Fruit fly (Drosophila melanogaster): Measurements from ENCODE around the gene Ugt304A1.

Ugt304A1 gene

DNA sequence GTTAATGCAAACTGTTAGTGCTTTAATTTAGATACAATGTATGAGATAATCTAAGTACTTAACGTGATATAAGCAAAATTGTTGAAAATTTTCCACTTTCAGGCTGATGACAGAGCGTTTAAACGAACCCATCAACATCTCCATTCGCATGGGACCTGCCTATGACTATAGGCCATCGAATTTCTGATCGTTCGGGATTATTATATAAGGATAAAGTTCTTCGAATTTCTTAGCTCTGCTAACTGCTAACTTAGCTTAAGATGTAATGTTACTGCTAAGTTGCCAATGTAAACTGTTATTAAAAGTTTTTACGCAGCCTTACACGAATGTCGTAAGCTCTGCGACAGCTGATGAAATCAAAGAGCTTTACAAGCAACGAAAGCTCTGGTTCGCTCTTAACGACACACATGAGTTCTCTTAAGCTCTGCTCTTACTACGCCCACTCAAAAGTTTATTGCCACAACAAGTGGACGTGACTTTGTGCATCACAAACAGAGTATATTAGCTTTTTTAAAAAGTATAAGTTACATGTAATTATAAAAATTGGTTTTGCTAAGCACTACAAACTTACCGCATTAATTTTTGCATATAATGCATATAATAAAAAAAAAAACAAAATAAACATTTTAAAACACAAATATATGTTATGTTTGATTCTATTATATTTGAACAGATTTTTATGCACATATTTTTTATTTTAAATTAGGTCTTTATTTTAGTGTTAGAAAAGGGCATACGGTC, 21.6 kb upstream of the Ugt304A1 start (continued):
- TF ChIP-seq nerfin-1 (tag; optimal IDR thresholded peaks at IDR 0.05) = peak; percentile 99
- peak; percentile 92 for TF ChIP-seq CG3065 (GFP tag; optimal IDR thresholded peaks at IDR 0.05)
- peak; percentile 99 for TF ChIP-seq CG12659 (GFP tag; optimal IDR thresholded peaks at IDR 0.05)
- TF ChIP-seq CG14965 (GFP tag; optimal IDR thresholded peaks at IDR 0.05; ENCODE audit: borderline replicate concordance) = no peak
- peak; percentile 72 for TF ChIP-seq Hey (tag; optimal IDR thresholded peaks at IDR 0.05)
- TF ChIP-seq CG10274 (GFP tag; optimal IDR thresholded peaks at IDR 0.05) = peak; percentile 93
- peak; percentile 98 for TF ChIP-seq Xrp1 (GFP tag; IDR thresholded peaks at IDR 0.05)
- no peak for TF ChIP-seq Opbp (GFP tag; IDR thresholded peaks at IDR 0.05; ENCODE audit: partially characterized antibody)
- peak; percentile 88 for TF ChIP-seq CG17802 (tag; optimal IDR thresholded peaks at IDR 0.05)
- TF ChIP-seq wdn (GFP tag; IDR thresholded peaks at IDR 0.05) = peak; percentile 97
- peak; percentile 82 for TF ChIP-seq Hmx (GFP tag; optimal IDR thresholded peaks at IDR 0.05)
- TF ChIP-seq chinmo (GFP tag; IDR thresholded peaks at IDR 0.05; ENCODE audit: partially characterized antibody) = peak; percentile 78; the same call in 2 of the 4 replicates
- peak; percentile 98 for TF ChIP-seq CG14710 (tag; optimal IDR thresholded peaks at IDR 0.05)
- TF ChIP-seq repo (GFP tag; optimal IDR thresholded peaks at IDR 0.05) = peak; percentile 65
- TF ChIP-seq btn (GFP tag; optimal IDR thresholded peaks at IDR 0.05) = peak; percentile 10
- no peak for TF ChIP-seq lov (optimal IDR thresholded peaks at IDR 0.05)
- TF ChIP-seq lov (GFP tag; IDR thresholded peaks at IDR 0.05) = peak; percentile 88; the same call in 2 of the 3 replicates
- no peak for TF ChIP-seq nerfin-2 (GFP tag; IDR thresholded peaks at IDR 0.05; ENCODE audit: partially characterized antibody)
- TF ChIP-seq Hand (GFP tag; optimal IDR thresholded peaks at IDR 0.05) = peak; percentile 97
- peak; percentile 90 for TF ChIP-seq dati (GFP tag; IDR thresholded peaks at IDR 0.05)
- peak; percentile 97 for TF ChIP-seq salm (tag; optimal IDR thresholded peaks at IDR 0.05)
- no peak for TF ChIP-seq aop (GFP tag; IDR thresholded peaks at IDR 0.05)
- peak; percentile 97 for TF ChIP-seq CG10543 (GFP tag; optimal IDR thresholded peaks at IDR 0.05)
- TF ChIP-seq chn (GFP tag; optimal IDR thresholded peaks at IDR 0.05) = peak; percentile 81
- peak; percentile 89 for TF ChIP-seq Camta (GFP tag; optimal IDR thresholded peaks at IDR 0.05)
- peak; percentile 98 for TF ChIP-seq CG6765 (GFP tag; optimal IDR thresholded peaks at IDR 0.05)
- peak; percentile 99 for TF ChIP-seq Ptx1 (GFP tag; IDR thresholded peaks at IDR 0.05)
- TF ChIP-seq phol (tag; optimal IDR thresholded peaks at IDR 0.05) = peak; percentile 99
- peak; percentile 97 for TF ChIP-seq CG30431 (GFP tag; optimal IDR thresholded peaks at IDR 0.05)
- peak; percentile 99 for TF ChIP-seq klu (GFP tag; IDR thresholded peaks at IDR 0.05)
- peak; percentile 91 for TF ChIP-seq CG16779 (GFP tag; IDR thresholded peaks at IDR 0.05)
- TF ChIP-seq ci (GFP tag; IDR thresholded peaks at IDR 0.05) = peak; percentile 96
- peak; percentile 98 for TF ChIP-seq Six4 (GFP tag; optimal IDR thresholded peaks at IDR 0.05)
- peak; percentile 82 for TF ChIP-seq shn (GFP tag; optimal IDR thresholded peaks at IDR 0.05)
- peak; percentile 96 for TF ChIP-seq Nf-YA (GFP tag; IDR thresholded peaks at IDR 0.05)
- peak; percentile 98 for TF ChIP-seq CG6854 (GFP tag; optimal IDR thresholded peaks at IDR 0.05)
- peak; percentile 90 for TF ChIP-seq CG33557 (GFP tag; optimal IDR thresholded peaks at IDR 0.05)
- peak; percentile 99 for TF ChIP-seq CG30403 (GFP tag; optimal IDR thresholded peaks at IDR 0.05)
- no peak for TF ChIP-seq CG1832 (GFP tag; optimal IDR thresholded peaks at IDR 0.05)
- peak; percentile 96 for TF ChIP-seq CG7357 (GFP tag; IDR thresholded peaks at IDR 0.05)
- TF ChIP-seq fu2 (GFP tag; optimal IDR thresholded peaks at IDR 0.05) = peak; percentile 90
- TF ChIP-seq CG16863 (GFP tag; optimal IDR thresholded peaks at IDR 0.05) = peak; percentile 88
- TF ChIP-seq Dp (GFP tag; optimal IDR thresholded peaks at IDR 0.05) = peak; percentile 23
- peak; percentile 4 for TF ChIP-seq pzg (GFP tag; optimal IDR thresholded peaks at IDR 0.05)
- TF ChIP-seq Chrac-16 (GFP tag; optimal IDR thresholded peaks at IDR 0.05) = peak; percentile 92
- peak; percentile 98 for TF ChIP-seq CG6683 (GFP tag; optimal IDR thresholded peaks at IDR 0.05)
- peak; percentile 98 for TF ChIP-seq CG9932 (GFP tag; IDR thresholded peaks at IDR 0.05)
- peak; percentile 100 for TF ChIP-seq CoRest (tag; optimal IDR thresholded peaks at IDR 0.05)
- TF ChIP-seq Atf3 (GFP tag; optimal IDR thresholded peaks at IDR 0.05) = peak; percentile 83
